Fruit fly (Drosophila melanogaster) whole organism, embryonic: Measurements from ENCODE around the gene CG34008.

Source experiments
- CG15269 ChIP-seq: fragments of 200-800 bp; sonication (Bioruptor generic); optimal IDR thresholded peaks from 2 replicates; lab custom pipeline; 2018; ENCODE audit warnings: missing biosample characterization, mild to moderate bottlenecking, missing genetic modification characterization, moderate library complexity
- CG17186 ChIP-seq: fragments of 200-800 bp; sonication (Bioruptor generic); optimal IDR thresholded peaks from 3 replicates; lab custom pipeline; 2017; ENCODE audit warnings: missing biosample characterization, missing genetic modification reagents, missing genetic modification characterization
- CG18476 ChIP-seq: fragments of 200-800 bp; sonication (Bioruptor generic); optimal IDR thresholded peaks from 2 replicates; lab custom pipeline; 2016; ENCODE audit warnings: missing biosample characterization, mild to moderate bottlenecking, missing genetic modification characterization
- CG32532 ChIP-seq: fragments of 200-800 bp; sonication (Bioruptor generic); IDR thresholded peaks from 2 replicates; pipeline ENCODE4 v1.3.6; 2022; ENCODE audit warnings: missing biosample characterization, missing genetic modification characterization
- HLH4C ChIP-seq: fragments of 200-800 bp; sonication (Bioruptor generic); IDR thresholded peaks from 3 replicates; pipeline ENCODE4 v1.3.6; 2022; ENCODE audit warnings: missing biosample characterization, missing genetic modification characterization; ENCODE audit not compliant: partially characterized antibody
- Hey ChIP-seq: fragments of 200-800 bp; sonication (Bioruptor generic); optimal IDR thresholded peaks from 3 replicates; lab custom pipeline; 2018; ENCODE audit warnings: missing biosample characterization, mild to moderate bottlenecking, missing genetic modification characterization
- her ChIP-seq: fragments of 200-800 bp; sonication (Bioruptor generic); optimal IDR thresholded peaks from 2 replicates; lab custom pipeline; 2016; ENCODE audit warnings: missing biosample characterization, missing genetic modification characterization
- ken ChIP-seq: fragments of 200-800 bp; sonication (Bioruptor generic); IDR thresholded peaks from 3 replicates; pipeline ENCODE4 v1.3.6; 2022; ENCODE audit warnings: missing biosample characterization, missing genetic modification characterization
- pb ChIP-seq: fragments of 200-800 bp; sonication (Bioruptor generic); optimal IDR thresholded peaks from 3 replicates; lab custom pipeline; 2016; ENCODE audit warnings: missing biosample characterization, missing genetic modification characterization
- slp2 ChIP-seq: fragments of 200-800 bp; sonication (Bioruptor generic); optimal IDR thresholded peaks from 2 replicates; lab custom pipeline; 2016; ENCODE audit warnings: missing biosample characterization, missing genetic modification characterization

DNA sequence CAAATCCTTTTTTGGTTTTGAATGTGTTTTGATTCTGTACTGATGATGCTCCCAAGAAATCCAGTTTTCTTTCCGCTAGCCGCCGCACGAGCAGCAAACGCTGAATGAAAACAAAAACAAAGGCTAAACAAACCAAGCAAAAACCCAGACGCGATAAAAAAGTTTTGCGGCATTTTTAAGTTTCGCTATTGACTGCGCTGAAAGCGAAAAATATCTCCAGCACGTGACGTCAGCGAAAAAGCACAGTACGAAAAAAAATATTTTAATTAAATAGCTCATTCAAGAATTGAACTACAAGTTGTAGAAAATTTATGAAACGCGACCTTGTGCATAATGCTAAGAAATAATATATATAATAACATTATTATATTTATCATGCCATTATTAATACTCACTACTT is 36.4 kb downstream of the CG34008 start:
- TF ChIP-seq CG18476 (GFP tag; lab: Kevin White, UChicago) (no peak), CG32532 (GFP tag; lab: Robert Waterston, UW) (no peak), HLH4C (GFP tag; lab: Robert Waterston, UW) (no peak), slp2 (GFP tag; lab: Kevin White, UChicago) (no peak), CG17186 (GFP tag; lab: Kevin White, UChicago) (no peak), pb (GFP tag; lab: Kevin White, UChicago) (no peak), her (GFP tag; lab: Kevin White, UChicago) (no peak), ken (GFP tag; lab: Robert Waterston, UW) (no peak), Hey (tag; lab: Kevin White, UChicago) (no peak), CG15269 (tag; lab: Kevin White, UChicago) (no peak)
